Worm (Caenorhabditis elegans) whole organism, young adult: Measurements from ENCODE around the gene C45B11.8.

Experiments
- B0019.2 ChIP-seq: fragments of 200-800 bp; sonication (Bioruptor generic); conservative IDR thresholded peaks from 2 replicates; pipeline ENCODE4 v1.3.6; 2022; ENCODE audit warnings: missing genetic modification reagents, missing genetic modification characterization, missing compliant biosample characterization
- B0336.3 ChIP-seq: fragments of 200-800 bp; sonication (Bioruptor generic); IDR thresholded peaks from 2 replicates; pipeline ENCODE4 v1.3.6; 2022; ENCODE audit warnings: missing genetic modification characterization, missing compliant biosample characterization
- C06A6.2 ChIP-seq: fragments of 200-800 bp; sonication (Bioruptor generic); conservative IDR thresholded peaks from 2 replicates; pipeline ENCODE4 v1.3.6; 2022; ENCODE audit warnings: missing genetic modification characterization, missing compliant biosample characterization
- F10E7.11 ChIP-seq: sonication (generic microtip); optimal IDR thresholded peaks from 2 replicates; lab custom pipeline; 2017; ENCODE audit warnings: mild to moderate bottlenecking, missing genetic modification characterization, moderate library complexity, missing compliant biosample characterization
- F22D6.2 ChIP-seq: sonication (generic microtip); optimal IDR thresholded peaks from 2 replicates; lab custom pipeline; 2016; ENCODE audit warnings: mild to moderate bottlenecking, missing genetic modification characterization, missing compliant biosample characterization
- F23B12.7 ChIP-seq: sonication (generic microtip); optimal IDR thresholded peaks from 2 replicates; lab custom pipeline; 2017; ENCODE audit warnings: missing genetic modification characterization, mild to moderate bottlenecking, missing compliant biosample characterization, antibody characterized with exemption, moderate library complexity; ENCODE audit not compliant: insufficient read depth
- F37B4.10 ChIP-seq: fragments of 200-800 bp; sonication (Bioruptor generic); IDR thresholded peaks from 2 replicates; pipeline ENCODE4 v1.3.6; 2022; ENCODE audit warnings: missing genetic modification characterization, missing compliant biosample characterization
- F55B11.4 ChIP-seq: sonication (generic microtip); optimal IDR thresholded peaks from 2 replicates; lab custom pipeline; 2016; ENCODE audit warnings: missing compliant biosample characterization, missing genetic modification characterization, borderline replicate concordance; ENCODE audit not compliant: insufficient read depth
- F57A8.1 ChIP-seq: fragments of 200-800 bp; sonication (Bioruptor generic); optimal IDR thresholded peaks from 2 replicates; lab custom pipeline; 2018; ENCODE audit warnings: mild to moderate bottlenecking, missing genetic modification characterization, moderate library complexity, missing compliant biosample characterization
- Y53G8AR.9 ChIP-seq: fragments of 200-800 bp; sonication (Bioruptor generic); conservative IDR thresholded peaks from 2 replicates; pipeline ENCODE4 v1.3.6; 2022; ENCODE audit warnings: missing genetic modification reagents, missing genetic modification characterization, missing compliant biosample characterization
- Y79H2A.3 ChIP-seq: fragments of 200-800 bp; sonication (Bioruptor generic); conservative IDR thresholded peaks from 2 replicates; pipeline ENCODE4 v1.3.6; 2022; ENCODE audit warnings: missing genetic modification reagents, missing genetic modification characterization, missing compliant biosample characterization
- ama-1 ChIP-seq, 3 experiments: fragments of 150-350 bp in 1 of 3; sonication (generic microtip) in 2 of 3; optimal IDR thresholded peaks; 2 replicates each; lab custom pipeline; 2014 to 2018; ENCODE audit warnings: missing biosample characterization in 2 of 3, missing genetic modification characterization in 2 of 3, missing genetic modification reagents in 2 of 3
- aptf-3 ChIP-seq: fragments of 200-800 bp; sonication (Bioruptor generic); IDR thresholded peaks from 2 replicates; pipeline ENCODE4 v1.3.6; 2022; ENCODE audit warnings: missing genetic modification characterization, missing compliant biosample characterization
- attf-3 ChIP-seq: fragments of 200-800 bp; sonication (Bioruptor generic); conservative IDR thresholded peaks from 2 replicates; pipeline ENCODE4 v1.3.6; 2022; ENCODE audit warnings: missing genetic modification reagents, missing genetic modification characterization, missing compliant biosample characterization
- attf-5 ChIP-seq: fragments of 200-800 bp; sonication (Bioruptor generic); optimal IDR thresholded peaks from 2 replicates; lab custom pipeline; 2018; ENCODE audit warnings: mild to moderate bottlenecking, missing genetic modification characterization, missing compliant biosample characterization
- bed-2 ChIP-seq: fragments of 200-800 bp; sonication (Bioruptor generic); IDR thresholded peaks from 2 replicates; pipeline ENCODE4 v1.3.6; 2022; ENCODE audit warnings: missing genetic modification reagents, missing genetic modification characterization, missing compliant biosample characterization
- cebp-2 ChIP-seq: fragments of 200-800 bp; sonication (Bioruptor generic); IDR thresholded peaks from 2 replicates; pipeline ENCODE4 v1.3.6; 2022; ENCODE audit warnings: missing genetic modification characterization, missing compliant biosample characterization
- ceh-100 ChIP-seq: fragments of 200-800 bp; sonication (Bioruptor generic); IDR thresholded peaks from 2 replicates; pipeline ENCODE4 v1.3.6; 2022; ENCODE audit warnings: missing genetic modification reagents, missing genetic modification characterization, missing compliant biosample characterization
- ceh-40 ChIP-seq: fragments of 200-800 bp; sonication (Bioruptor generic); IDR thresholded peaks from 2 replicates; pipeline ENCODE4 v1.3.6; 2022; ENCODE audit warnings: missing genetic modification characterization, missing compliant biosample characterization
- ceh-58 ChIP-seq: fragments of 200-800 bp; sonication (Bioruptor generic); IDR thresholded peaks from 2 replicates; pipeline ENCODE4 v1.3.6; 2022; ENCODE audit warnings: missing genetic modification characterization, missing compliant biosample characterization
- ceh-79 ChIP-seq: sonication (generic microtip); optimal IDR thresholded peaks from 2 replicates; lab custom pipeline; 2017; ENCODE audit warnings: mild to moderate bottlenecking, missing genetic modification characterization, missing compliant biosample characterization
- die-1 ChIP-seq: sonication (generic microtip); optimal IDR thresholded peaks from 2 replicates; lab custom pipeline; 2016; ENCODE audit warnings: missing genotype, mild to moderate bottlenecking, missing genetic modification characterization, missing compliant biosample characterization
- efl-1 ChIP-seq: fragments of 150-350 bp; optimal IDR thresholded peaks from 2 replicates; lab custom pipeline; 2014; ENCODE audit warnings: missing biosample characterization, missing genetic modification reagents, missing genetic modification characterization
- egl-44 ChIP-seq: fragments of 200-800 bp; sonication (Bioruptor generic); IDR thresholded peaks from 2 replicates; pipeline ENCODE4 v1.3.6; 2022; ENCODE audit warnings: missing genetic modification reagents, missing genetic modification characterization, missing compliant biosample characterization
- ets-4 ChIP-seq: fragments of 200-800 bp; sonication (Bioruptor generic); optimal IDR thresholded peaks from 2 replicates; lab custom pipeline; 2018; ENCODE audit warnings: mild to moderate bottlenecking, missing genetic modification characterization, missing compliant biosample characterization
- gei-17 ChIP-seq: fragments of 200-800 bp; sonication (Bioruptor generic); optimal IDR thresholded peaks from 2 replicates; lab custom pipeline; 2018; ENCODE audit warnings: mild to moderate bottlenecking, missing genetic modification characterization, missing compliant biosample characterization
- hlh-12 ChIP-seq: sonication (generic microtip); optimal IDR thresholded peaks from 2 replicates; lab custom pipeline; 2016; ENCODE audit warnings: missing genetic modification characterization, missing compliant biosample characterization
- let-607 ChIP-seq, 2 experiments: fragments of 200-800 bp in 1 of 2; sonication (Bioruptor generic) in 1 of 2; sonication (generic microtip) in 1 of 2; optimal IDR thresholded peaks; 2 replicates each; lab custom pipeline; 2016 to 2018; ENCODE audit warnings: mild to moderate bottlenecking in 2 of 2, missing compliant biosample characterization in 2 of 2, missing genetic modification characterization in 2 of 2, moderate library complexity in 2 of 2, missing genotype in 1 of 2
- lin-35 ChIP-seq, 3 experiments: fragments of 150-350 bp in 2 of 3; sonication (generic microtip) in 1 of 3; optimal IDR thresholded peaks; 2 replicates each; lab custom pipeline; 2014 to 2018; ENCODE audit warnings: missing biosample characterization in 3 of 3, missing genetic modification characterization in 3 of 3, missing genetic modification reagents in 3 of 3
- lir-1 ChIP-seq: fragments of 200-800 bp; sonication (Bioruptor generic); conservative IDR thresholded peaks from 2 replicates; pipeline ENCODE4 v1.3.6; 2022; ENCODE audit warnings: missing genetic modification reagents, missing genetic modification characterization, missing compliant biosample characterization
- madf-3 ChIP-seq: fragments of 200-800 bp; sonication (Bioruptor generic); IDR thresholded peaks from 2 replicates; pipeline ENCODE4 v1.3.6; 2022; ENCODE audit warnings: missing genetic modification reagents, missing genetic modification characterization, missing compliant biosample characterization
- mes-4 ChIP-seq: sonication (generic microtip); optimal IDR thresholded peaks from 2 replicates; lab custom pipeline; 2016; ENCODE audit warnings: missing genotype, missing genetic modification characterization, missing compliant biosample characterization
- nhr-120 ChIP-seq: fragments of 200-800 bp; sonication (Bioruptor generic); IDR thresholded peaks from 2 replicates; pipeline ENCODE4 v1.3.6; 2022; ENCODE audit warnings: missing genetic modification characterization, missing compliant biosample characterization
- nhr-179 ChIP-seq: sonication (generic microtip); optimal IDR thresholded peaks from 2 replicates; lab custom pipeline; 2016; ENCODE audit warnings: mild to moderate bottlenecking, missing genetic modification characterization, missing compliant biosample characterization
- nhr-80 ChIP-seq: sonication (generic microtip); optimal IDR thresholded peaks from 2 replicates; lab custom pipeline; 2016; ENCODE audit warnings: missing genetic modification characterization, missing compliant biosample characterization
- nhr-90 ChIP-seq: sonication (generic microtip); optimal IDR thresholded peaks from 2 replicates; lab custom pipeline; 2016; ENCODE audit warnings: missing genotype, mild to moderate bottlenecking, missing genetic modification characterization, missing compliant biosample characterization
- rec-8 ChIP-seq, 2 experiments: sonication (generic microtip); optimal IDR thresholded peaks; 2 replicates each; lab custom pipeline; 2016; ENCODE audit warnings: mild to moderate bottlenecking in 2 of 2, missing genetic modification characterization in 2 of 2, missing genetic modification reagents in 2 of 2, missing genotype in 2 of 2, missing biosample characterization in 1 of 2, missing compliant biosample characterization in 1 of 2, moderate library complexity in 1 of 2
- snpc-1.1 ChIP-seq: sonication (generic microtip); optimal IDR thresholded peaks from 2 replicates; lab custom pipeline; 2017; ENCODE audit warnings: missing genetic modification characterization, mild to moderate bottlenecking, missing compliant biosample characterization, antibody characterized with exemption, moderate library complexity, missing genotype, missing genetic modification reagents; ENCODE audit not compliant: insufficient read depth
- snpc-1.3 ChIP-seq: sonication (generic microtip); optimal IDR thresholded peaks from 2 replicates; lab custom pipeline; 2017; ENCODE audit warnings: missing genetic modification characterization, mild to moderate bottlenecking, missing compliant biosample characterization, antibody characterized with exemption, moderate library complexity, missing genotype, missing genetic modification reagents; ENCODE audit not compliant: insufficient read depth
- snpc-4 ChIP-seq, 5 experiments: fragments of 150-350 bp in 1 of 5; sonication (generic microtip) in 4 of 5; optimal IDR thresholded peaks; 2 replicates each; lab custom pipeline; 2014 to 2018; ENCODE audit warnings: missing genetic modification characterization in 5 of 5, missing biosample characterization in 3 of 5, antibody characterized with exemption in 2 of 5, mild to moderate bottlenecking in 2 of 5, missing compliant biosample characterization in 2 of 5, missing genotype in 2 of 5, moderate library complexity in 2 of 5, missing genetic modification reagents in 1 of 5
- sptf-2 ChIP-seq: fragments of 200-800 bp; sonication (Bioruptor generic); optimal IDR thresholded peaks from 2 replicates; lab custom pipeline; 2018; ENCODE audit warnings: mild to moderate bottlenecking, missing genetic modification characterization, missing compliant biosample characterization
- xnd-1 ChIP-seq: sonication (generic microtip); optimal IDR thresholded peaks from 2 replicates; lab custom pipeline; 2016; ENCODE audit warnings: missing genotype, missing genetic modification reagents, missing genetic modification characterization, missing compliant biosample characterization
- zim-3 ChIP-seq: sonication (generic microtip); optimal IDR thresholded peaks from 2 replicates; lab custom pipeline; 2017; ENCODE audit warnings: mild to moderate bottlenecking, missing genetic modification characterization, moderate library complexity, missing compliant biosample characterization
- ztf-18 ChIP-seq: sonication (generic microtip); optimal IDR thresholded peaks from 2 replicates; lab custom pipeline; 2016; ENCODE audit warnings: missing genotype, mild to moderate bottlenecking, missing genetic modification characterization, missing compliant biosample characterization
- ztf-25 ChIP-seq: fragments of 200-800 bp; sonication (Bioruptor generic); IDR thresholded peaks from 2 replicates; pipeline ENCODE4 v1.3.6; 2022; ENCODE audit warnings: missing genetic modification reagents, missing genetic modification characterization, missing compliant biosample characterization
- ztf-3 ChIP-seq: fragments of 200-800 bp; sonication (Bioruptor generic); optimal IDR thresholded peaks from 2 replicates; lab custom pipeline; 2018; ENCODE audit warnings: mild to moderate bottlenecking, missing genetic modification characterization, missing compliant biosample characterization

The C45B11.8 gene

DNA sequence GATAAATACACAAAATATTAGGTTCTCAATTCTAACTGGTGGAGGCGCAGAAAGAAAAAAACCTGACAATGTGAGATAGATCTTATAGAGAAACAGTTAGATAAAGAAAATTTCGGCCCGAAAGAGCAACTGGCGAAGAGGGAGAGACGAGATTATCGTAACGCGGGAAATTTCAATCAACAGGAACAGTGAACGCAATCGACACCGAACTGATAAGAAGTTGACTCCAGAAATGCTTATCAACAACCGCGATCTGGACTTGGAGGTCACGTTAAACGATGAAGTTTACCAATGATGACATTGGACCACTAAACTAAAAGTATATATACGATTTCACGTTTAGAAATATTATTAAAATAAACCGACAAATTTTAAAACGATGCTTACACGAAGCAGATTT is 35.8 kb downstream of the C45B11.8 start (continued):
- TF ChIP-seq snpc-1.3 (tag; lab: Kevin White, UChicago), result peak; percentile 38
- TF ChIP-seq let-607 (tag; optimal IDR thresholded peaks at IDR 0.05; lab: Kevin White, UChicago), result peak in 1 of 2 experiments; percentile 19
- TF ChIP-seq attf-3 (GFP tag; lab: Robert Waterston, UW), result no peak
- TF ChIP-seq nhr-120 (GFP tag; lab: Robert Waterston, UW), result 0 out of 2 replicates have a peak, but pooled peaks have one; percentile 32
- peak; percentile 15 for TF ChIP-seq nhr-90 (tag; lab: Kevin White, UChicago)
- peak; percentile 47 for TF ChIP-seq zim-3 (tag; lab: Kevin White, UChicago)
- TF ChIP-seq ceh-40 (GFP tag; lab: Robert Waterston, UW), result 0 out of 2 replicates have a peak, but pooled peaks have one; percentile 32
- TF ChIP-seq F22D6.2 (tag; lab: Kevin White, UChicago), result no peak
- peak; percentile 94 for TF ChIP-seq madf-3 (GFP tag; lab: Robert Waterston, UW)
- peak; percentile 71 for TF ChIP-seq ceh-100 (GFP tag; lab: Robert Waterston, UW)
- TF ChIP-seq aptf-3, result peak; percentile 90
- no peak for TF ChIP-seq ztf-25 (GFP tag; lab: Robert Waterston, UW)
- TF ChIP-seq ztf-18 (tag; lab: Kevin White, UChicago), result no peak
- TF ChIP-seq nhr-80 (tag; lab: Kevin White, UChicago), result peak; percentile 20
- TF ChIP-seq egl-44, result 0 out of 2 replicates have a peak, but pooled peaks have one; percentile 28
- TF ChIP-seq C06A6.2 (GFP tag; lab: Robert Waterston, UW), result no peak
- no peak for TF ChIP-seq ets-4 (GFP tag; lab: Kevin White, UChicago)
- TF ChIP-seq snpc-1.1, result no peak
- TF ChIP-seq mes-4 (tag; lab: Kevin White, UChicago), result no peak
- 0 out of 2 replicates have a peak, but pooled peaks have one; percentile 48 for TF ChIP-seq bed-2
- no peak for TF ChIP-seq B0019.2 (GFP tag; lab: Robert Waterston, UW)
- TF ChIP-seq ceh-58, result 0 out of 2 replicates have a peak, but pooled peaks have one; percentile 70
- TF ChIP-seq B0336.3, result peak; percentile 93
- TF ChIP-seq F23B12.7 (tag; lab: Kevin White, UChicago), result peak; percentile 39
- peak; percentile 73 for TF ChIP-seq ama-1 (optimal IDR thresholded peaks at IDR 0.05; lab: Kevin White, UChicago)
- TF ChIP-seq ama-1 (GFP tag; optimal IDR thresholded peaks at IDR 0.05; lab: Kevin White, UChicago), result no peak
- TF ChIP-seq attf-5 (GFP tag; lab: Kevin White, UChicago), result no peak
- TF ChIP-seq F55B11.4, result no peak
- TF ChIP-seq sptf-2 (GFP tag; lab: Kevin White, UChicago), result no peak
- no peak for TF ChIP-seq F57A8.1
- peak; percentile 28 for TF ChIP-seq snpc-4 (GFP tag; optimal IDR thresholded peaks at IDR 0.05; lab: Kevin White, UChicago)
- TF ChIP-seq snpc-4 (tag; optimal IDR thresholded peaks at IDR 0.05; lab: Kevin White, UChicago), result peak in 3 of 4 experiments; percentile 50 to 52 (median 50)
- peak; percentile 67 for TF ChIP-seq die-1 (tag; lab: Kevin White, UChicago)
- no peak for TF ChIP-seq efl-1
- peak; percentile 2 for TF ChIP-seq nhr-179 (tag; lab: Kevin White, UChicago)
- peak; percentile 95 for TF ChIP-seq Y53G8AR.9 (GFP tag; lab: Robert Waterston, UW)
- TF ChIP-seq gei-17, result no peak
- no peak for TF ChIP-seq lir-1 (GFP tag; lab: Robert Waterston, UW)
- TF ChIP-seq xnd-1 (tag; lab: Kevin White, UChicago), result peak; percentile 9
- no peak for TF ChIP-seq F37B4.10
- no peak for TF ChIP-seq ceh-79 (tag; lab: Kevin White, UChicago)
- TF ChIP-seq rec-8 (tag; optimal IDR thresholded peaks at IDR 0.05; lab: Kevin White, UChicago), result peak in 1 of 2 experiments; percentile 2
- TF ChIP-seq Y79H2A.3 (GFP tag; lab: Robert Waterston, UW), result 0 out of 2 replicates have a peak, but pooled peaks have one; percentile 62
- TF ChIP-seq ztf-3 (GFP tag; lab: Kevin White, UChicago), result no peak
- peak; percentile 92 for TF ChIP-seq cebp-2
- peak in 1 of 3 experiments; percentile 81 for TF ChIP-seq lin-35 (GFP tag; optimal IDR thresholded peaks at IDR 0.05; lab: Kevin White, UChicago)
- TF ChIP-seq F10E7.11 (tag; lab: Kevin White, UChicago), result peak; percentile 83
- no peak for TF ChIP-seq hlh-12 (tag; lab: Kevin White, UChicago)
